Fruit fly (Drosophila melanogaster): ENCODE measurements around the gene dpr19.

The dpr19 gene

DNA sequence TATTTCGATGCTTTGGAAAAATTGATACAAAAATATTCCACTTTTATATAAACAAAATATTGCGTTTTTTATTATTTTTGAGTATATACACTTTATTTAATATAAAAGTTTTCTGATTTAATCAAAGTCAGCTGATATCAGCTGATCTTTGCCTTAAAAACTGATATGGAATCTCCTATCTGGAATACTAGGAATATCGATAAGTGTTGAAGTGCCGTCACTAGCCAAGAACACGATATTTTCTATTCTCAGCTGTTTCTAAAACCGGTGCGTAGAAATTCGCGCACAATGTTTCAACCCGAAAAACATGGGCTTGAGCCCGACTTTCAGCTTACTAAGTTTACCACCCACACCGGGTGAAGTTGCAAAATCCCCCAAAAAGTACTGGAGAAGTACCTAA, 33.5 kb upstream of the dpr19 start, which contains the start of gene Sps2 (continued):
- TF ChIP-seq CG32767 (GFP tag; IDR thresholded peaks at IDR 0.05) = no peak
- no peak for TF ChIP-seq CG33557 (GFP tag; optimal IDR thresholded peaks at IDR 0.05)
- no peak for TF ChIP-seq CG17612 (GFP tag; IDR thresholded peaks at IDR 0.05)
- TF ChIP-seq Dref (GFP tag; IDR thresholded peaks at IDR 0.05) = peak; percentile 72
- peak; percentile 40; the same call in 1 of the 3 replicates for TF ChIP-seq CG14860 (GFP tag; IDR thresholded peaks at IDR 0.05; ENCODE audit: partially characterized antibody)
- no peak for TF ChIP-seq CG7271 (tag; optimal IDR thresholded peaks at IDR 0.05)
- TF ChIP-seq tll (GFP tag; optimal IDR thresholded peaks at IDR 0.05) = peak in 1 of 2 experiments; percentile 44
- no peak for TF ChIP-seq CG7372 (GFP tag; IDR thresholded peaks at IDR 0.05)
- TF ChIP-seq sug (tag; optimal IDR thresholded peaks at IDR 0.05) = peak; percentile 35
- peak; percentile 51 for TF ChIP-seq CG8388 (GFP tag; optimal IDR thresholded peaks at IDR 0.05)
- TF ChIP-seq CG17361 (GFP tag; IDR thresholded peaks at IDR 0.05) = 0 out of 3 replicates have a peak, but pooled peaks have one; percentile 15
- TF ChIP-seq CG34422 (GFP tag; IDR thresholded peaks at IDR 0.05) = peak; percentile 48; the same call in 1 of the 3 replicates
- TF ChIP-seq hth (optimal IDR thresholded peaks at IDR 0.05) = no peak
- TF ChIP-seq unc-4 (GFP tag; IDR thresholded peaks at IDR 0.05; ENCODE audit: partially characterized antibody) = peak; percentile 78
- TF ChIP-seq ham (GFP tag; IDR thresholded peaks at IDR 0.05) = no peak
- no peak for TF ChIP-seq croc (GFP tag; conservative IDR thresholded peaks at IDR 0.05)
- TF ChIP-seq E2f2 (GFP tag; IDR thresholded peaks at IDR 0.05) = peak; percentile 46; the same call in 1 of the 2 replicates
- peak; percentile 33 for TF ChIP-seq CG9727 (GFP tag; optimal IDR thresholded peaks at IDR 0.05)
- peak; percentile 45 for TF ChIP-seq CG2712 (tag; optimal IDR thresholded peaks at IDR 0.05)
- TF ChIP-seq grau (tag; optimal IDR thresholded peaks at IDR 0.05) = peak; percentile 26
- TF ChIP-seq CG13296 (GFP tag; optimal IDR thresholded peaks at IDR 0.05) = peak; percentile 18
- TF ChIP-seq Atf-2 (GFP tag; optimal IDR thresholded peaks at IDR 0.05) = no peak
- peak; percentile 51 for TF ChIP-seq CG15514 (GFP tag; optimal IDR thresholded peaks at IDR 0.05)
- TF ChIP-seq vnd (GFP tag; IDR thresholded peaks at IDR 0.05; ENCODE audit: partially characterized antibody) = no peak
- TF ChIP-seq ci (GFP tag; IDR thresholded peaks at IDR 0.05) = no peak
- TF ChIP-seq Scr (GFP tag; IDR thresholded peaks at IDR 0.05; ENCODE audit: partially characterized antibody) = peak; percentile 82
- TF ChIP-seq CG6689 (GFP tag; IDR thresholded peaks at IDR 0.05) = no peak
- peak; percentile 53; the same call in 1 of the 3 replicates for TF ChIP-seq HLH4C (GFP tag; IDR thresholded peaks at IDR 0.05; ENCODE audit: partially characterized antibody)
- TF ChIP-seq salm (tag; optimal IDR thresholded peaks at IDR 0.05) = no peak
- no peak for TF ChIP-seq gcm2 (GFP tag; optimal IDR thresholded peaks at IDR 0.05)
- TF ChIP-seq CG14441 (GFP tag; IDR thresholded peaks at IDR 0.05) = peak; percentile 37; the same call in 1 of the 2 replicates
- no peak for TF ChIP-seq Nf-YA (GFP tag; IDR thresholded peaks at IDR 0.05)
- TF ChIP-seq CG2199 (GFP tag; IDR thresholded peaks at IDR 0.05) = 0 out of 3 replicates have a peak, but pooled peaks have one; percentile 27
- TF ChIP-seq CG2116 (GFP tag; optimal IDR thresholded peaks at IDR 0.05) = peak; percentile 24
- peak; percentile 18 for TF ChIP-seq CG2120 (GFP tag; optimal IDR thresholded peaks at IDR 0.05)
- peak; percentile 42 for TF ChIP-seq phol (tag; optimal IDR thresholded peaks at IDR 0.05)
- peak; percentile 24 for TF ChIP-seq CG10979 (tag; optimal IDR thresholded peaks at IDR 0.05)
- TF ChIP-seq knrl (GFP tag; IDR thresholded peaks at IDR 0.05; ENCODE audit: partially characterized antibody) = peak; percentile 75; the same call in 2 of the 3 replicates
- TF ChIP-seq CG4282 (GFP tag; optimal IDR thresholded peaks at IDR 0.05) = no peak
- TF ChIP-seq CG1603 (tag; optimal IDR thresholded peaks at IDR 0.05) = peak; percentile 35
- no peak for TF ChIP-seq CG15011 (GFP tag; optimal IDR thresholded peaks at IDR 0.05)
- TF ChIP-seq D19A (tag; optimal IDR thresholded peaks at IDR 0.05) = peak; percentile 16
- TF ChIP-seq CG10267 (tag; optimal IDR thresholded peaks at IDR 0.05) = peak; percentile 19
- TF ChIP-seq Side (GFP tag; optimal IDR thresholded peaks at IDR 0.05) = no peak
- peak; percentile 68; the same call in 1 of the 2 replicates for TF ChIP-seq hbn (GFP tag; IDR thresholded peaks at IDR 0.05; ENCODE audit: partially characterized antibody)
- TF ChIP-seq CG4617 (GFP tag; optimal IDR thresholded peaks at IDR 0.05; ENCODE audit: borderline replicate concordance) = peak; percentile 35
- no peak for TF ChIP-seq CG13775 (GFP tag; optimal IDR thresholded peaks at IDR 0.05)
- TF ChIP-seq Ravus (GFP tag; IDR thresholded peaks at IDR 0.05) = no peak
- TF ChIP-seq CG30020 (tag; optimal IDR thresholded peaks at IDR 0.05) = peak; percentile 85
- TF ChIP-seq CG17328 (GFP tag; IDR thresholded peaks at IDR 0.05) = peak; percentile 27; the same call in 1 of the 2 replicates
